Fruit fly (Drosophila melanogaster) whole organism, embryonic: ENCODE results near the gene CG13081.

ENCODE experiments used
- Abd-B ChIP-seq: fragments of 200-800 bp; sonication (Bioruptor generic); optimal IDR thresholded peaks from 2 replicates; lab custom pipeline; 2018; ENCODE audit warnings: missing biosample characterization, mild to moderate bottlenecking, missing genetic modification characterization, moderate library complexity
- B-H2 ChIP-seq: fragments of 200-800 bp; sonication (Bioruptor generic); optimal IDR thresholded peaks from 2 replicates; lab custom pipeline; 2018; ENCODE audit warnings: missing biosample characterization, mild to moderate bottlenecking, missing genetic modification characterization
- CG10267 ChIP-seq: fragments of 200-800 bp; sonication (Bioruptor generic); optimal IDR thresholded peaks from 2 replicates; lab custom pipeline; 2018; ENCODE audit warnings: missing biosample characterization, mild to moderate bottlenecking, missing genetic modification characterization, moderate library complexity
- CG11456 ChIP-seq: fragments of 200-800 bp; sonication (Bioruptor generic); IDR thresholded peaks from 3 replicates; pipeline ENCODE4 v1.3.6; 2022; ENCODE audit warnings: missing biosample characterization, missing genetic modification characterization
- CG11504 ChIP-seq: fragments of 200-800 bp; sonication (Bioruptor generic); optimal IDR thresholded peaks from 3 replicates; lab custom pipeline; 2019; ENCODE audit warnings: missing biosample characterization, mild to moderate bottlenecking, missing genetic modification characterization, moderate library complexity
- CG14710 ChIP-seq: fragments of 200-800 bp; sonication (Bioruptor generic); optimal IDR thresholded peaks from 3 replicates; lab custom pipeline; 2019; ENCODE audit warnings: missing biosample characterization, mild to moderate bottlenecking, missing genetic modification characterization, moderate library complexity
- CG15073 ChIP-seq: fragments of 200-800 bp; sonication (Bioruptor generic); optimal IDR thresholded peaks from 2 replicates; lab custom pipeline; 2016; ENCODE audit warnings: missing biosample characterization, missing genetic modification characterization
- CG17328 ChIP-seq: fragments of 200-800 bp; sonication (Bioruptor generic); IDR thresholded peaks from 2 replicates; pipeline ENCODE4 v1.3.6; 2022; ENCODE audit warnings: missing biosample characterization, missing genetic modification characterization
- CG1832 ChIP-seq: fragments of 200-800 bp; sonication (Bioruptor generic); optimal IDR thresholded peaks from 2 replicates; lab custom pipeline; 2017; ENCODE audit warnings: missing biosample characterization, mild to moderate bottlenecking, missing genetic modification characterization, inconsistent platforms
- CG2202 ChIP-seq: fragments of 200-800 bp; sonication (Bioruptor generic); optimal IDR thresholded peaks from 2 replicates; lab custom pipeline; 2018; ENCODE audit warnings: missing biosample characterization, mild to moderate bottlenecking, missing genetic modification characterization
- CG3163 ChIP-seq: fragments of 200-800 bp; sonication (Bioruptor generic); optimal IDR thresholded peaks from 3 replicates; lab custom pipeline; 2016; ENCODE audit warnings: missing biosample characterization, missing genetic modification characterization
- CG3847 ChIP-seq: fragments of 200-800 bp; sonication (Bioruptor generic); IDR thresholded peaks from 2 replicates; pipeline ENCODE4 v1.3.6; 2022; ENCODE audit warnings: missing biosample characterization, missing genetic modification characterization
- CG5245 ChIP-seq: fragments of 200-800 bp; sonication (Bioruptor generic); optimal IDR thresholded peaks from 3 replicates; lab custom pipeline; 2016; ENCODE audit warnings: missing biosample characterization, missing genetic modification characterization
- CG5953 ChIP-seq: fragments of 200-800 bp; sonication (Bioruptor generic); IDR thresholded peaks from 2 replicates; pipeline ENCODE4 v1.3.6; 2022; ENCODE audit warnings: missing biosample characterization, missing genetic modification characterization
- CG6175 ChIP-seq: fragments of 200-800 bp; sonication (Bioruptor generic); IDR thresholded peaks from 3 replicates; pipeline ENCODE4 v1.3.6; 2022; ENCODE audit warnings: missing biosample characterization, missing genetic modification characterization
- CG8388 ChIP-seq: fragments of 200-800 bp; sonication (Bioruptor generic); optimal IDR thresholded peaks from 2 replicates; lab custom pipeline; 2019; ENCODE audit warnings: missing biosample characterization, mild to moderate bottlenecking, missing genetic modification characterization, moderate library complexity
- CG9437 ChIP-seq: fragments of 200-800 bp; sonication (Bioruptor generic); optimal IDR thresholded peaks from 2 replicates; lab custom pipeline; 2018; ENCODE audit warnings: missing biosample characterization, mild to moderate bottlenecking, missing genetic modification characterization
- CG9609 ChIP-seq: fragments of 200-800 bp; sonication (Bioruptor generic); optimal IDR thresholded peaks from 3 replicates; lab custom pipeline; 2016; ENCODE audit warnings: missing biosample characterization, missing genetic modification characterization
- CTCF ChIP-seq: fragments of 200-800 bp; sonication (Bioruptor generic); optimal IDR thresholded peaks from 2 replicates; lab custom pipeline; 2017; ENCODE audit warnings: missing biosample characterization, mild to moderate bottlenecking, missing genetic modification characterization, moderate library complexity
- D19A ChIP-seq: fragments of 200-800 bp; optimal IDR thresholded peaks from 3 replicates; lab custom pipeline; 2019; ENCODE audit warnings: missing biosample characterization, mild to moderate bottlenecking, missing genetic modification characterization, moderate library complexity
- Dll ChIP-seq: fragments of 200-800 bp; sonication (Bioruptor generic); IDR thresholded peaks from 4 replicates; pipeline ENCODE4 v1.3.6; 2022; ENCODE audit warnings: missing biosample characterization, missing genetic modification characterization; ENCODE audit not compliant: partially characterized antibody
- Dp ChIP-seq: fragments of 200-800 bp; sonication (Bioruptor generic); optimal IDR thresholded peaks from 2 replicates; lab custom pipeline; 2018; ENCODE audit warnings: missing biosample characterization, mild to moderate bottlenecking, missing genetic modification characterization, moderate library complexity
- Eip74EF ChIP-seq, 2 experiments: fragments of 200-800 bp in 1 of 2; fragments of >200 bp in 1 of 2; sonication (Bioruptor generic) in 1 of 2; optimal IDR thresholded peaks; 2 replicates each; lab custom pipeline; 2017 to 2019; ENCODE audit warnings: missing biosample characterization in 2 of 2, missing genetic modification characterization in 2 of 2, mild to moderate bottlenecking in 1 of 2, moderate library complexity in 1 of 2
- Lim3 ChIP-seq: fragments of 200-800 bp; sonication (Bioruptor generic); IDR thresholded peaks from 2 replicates; pipeline ENCODE4 v1.3.6; 2022; ENCODE audit warnings: missing biosample characterization, missing genetic modification characterization
- Mad ChIP-seq: fragments of 200-800 bp; sonication (Bioruptor generic); optimal IDR thresholded peaks from 2 replicates; lab custom pipeline; 2016; ENCODE audit warnings: missing biosample characterization, missing genetic modification characterization
- NFAT ChIP-seq: fragments of 200-800 bp; sonication (Bioruptor generic); IDR thresholded peaks from 2 replicates; pipeline ENCODE4 v1.3.6; 2022; ENCODE audit warnings: missing biosample characterization, missing genetic modification characterization
- Nf-YA ChIP-seq: fragments of 200-800 bp; sonication (Bioruptor generic); IDR thresholded peaks from 2 replicates; pipeline ENCODE4 v1.3.6; 2022; ENCODE audit warnings: missing biosample characterization, missing genetic modification characterization
- Nf-YC ChIP-seq: fragments of 200-800 bp; optimal IDR thresholded peaks from 3 replicates; lab custom pipeline; 2019; ENCODE audit warnings: missing biosample characterization, mild to moderate bottlenecking, missing genetic modification characterization, moderate library complexity
- Optix ChIP-seq: fragments of 200-800 bp; sonication (Bioruptor generic); IDR thresholded peaks from 3 replicates; pipeline ENCODE4 v1.3.6; 2022; ENCODE audit warnings: missing biosample characterization, missing genetic modification characterization
- Ravus ChIP-seq: fragments of 200-800 bp; sonication (Bioruptor generic); IDR thresholded peaks from 2 replicates; pipeline ENCODE4 v1.3.6; 2022; ENCODE audit warnings: missing biosample characterization, missing genetic modification characterization
- Scr ChIP-seq: fragments of 200-800 bp; sonication (Bioruptor generic); IDR thresholded peaks from 2 replicates; pipeline ENCODE4 v1.3.6; 2022; ENCODE audit warnings: missing biosample characterization, missing genetic modification characterization; ENCODE audit not compliant: partially characterized antibody
- Spps ChIP-seq: fragments of 200-800 bp; sonication (Bioruptor generic); optimal IDR thresholded peaks from 2 replicates; lab custom pipeline; 2018; ENCODE audit warnings: missing biosample characterization, mild to moderate bottlenecking, missing genetic modification characterization
- Taf1 ChIP-seq: fragments of 200-800 bp; sonication (Bioruptor generic); IDR thresholded peaks from 2 replicates; pipeline ENCODE4 v1.3.6; 2022; ENCODE audit warnings: missing biosample characterization, missing genetic modification characterization
- Xrp1 ChIP-seq: fragments of 200-800 bp; sonication (Bioruptor generic); IDR thresholded peaks from 2 replicates; pipeline ENCODE4 v1.3.6; 2022; ENCODE audit warnings: missing biosample characterization, missing genetic modification characterization
- al ChIP-seq: fragments of 200-800 bp; sonication (Bioruptor generic); IDR thresholded peaks from 2 replicates; pipeline ENCODE4 v1.3.6; 2022; ENCODE audit warnings: missing biosample characterization, missing genetic modification characterization
- croc ChIP-seq: fragments of 200-800 bp; sonication (Bioruptor generic); conservative IDR thresholded peaks from 3 replicates; pipeline ENCODE4 v1.3.6; 2022; ENCODE audit warnings: missing biosample characterization, missing genetic modification characterization
- da ChIP-seq: fragments of 200-800 bp; sonication (Bioruptor generic); optimal IDR thresholded peaks from 2 replicates; lab custom pipeline; 2016; ENCODE audit warnings: missing biosample characterization, missing genetic modification characterization
- dan ChIP-seq: fragments of 200-800 bp; sonication (Bioruptor generic); IDR thresholded peaks from 2 replicates; pipeline ENCODE4 v1.3.6; 2022; ENCODE audit warnings: missing biosample characterization, missing genetic modification characterization
- emc ChIP-seq: fragments of 200-800 bp; sonication (Bioruptor generic); optimal IDR thresholded peaks from 2 replicates; lab custom pipeline; 2016; ENCODE audit warnings: missing biosample characterization, missing genetic modification characterization
- ems ChIP-seq: fragments of 200-800 bp; sonication (Bioruptor generic); optimal IDR thresholded peaks from 3 replicates; lab custom pipeline; 2016; ENCODE audit warnings: missing biosample characterization, missing genetic modification characterization
- fru ChIP-seq: fragments of >200 bp; optimal IDR thresholded peaks from 2 replicates; lab custom pipeline; 2017
- fu2 ChIP-seq: fragments of 200-800 bp; sonication (Bioruptor generic); optimal IDR thresholded peaks from 2 replicates; lab custom pipeline; 2016; ENCODE audit warnings: missing biosample characterization, missing genetic modification characterization
- gce ChIP-seq: fragments of 200-800 bp; sonication (Bioruptor generic); IDR thresholded peaks from 3 replicates; pipeline ENCODE4 v1.3.6; 2022; ENCODE audit warnings: missing biosample characterization, missing genetic modification characterization
- gem ChIP-seq: fragments of 200-800 bp; sonication (Bioruptor generic); optimal IDR thresholded peaks from 2 replicates; lab custom pipeline; 2019; ENCODE audit warnings: missing biosample characterization, mild to moderate bottlenecking, missing genetic modification characterization, moderate library complexity
- gro ChIP-seq: fragments of 200-800 bp; sonication (Bioruptor generic); optimal IDR thresholded peaks from 2 replicates; lab custom pipeline; 2016; ENCODE audit warnings: missing biosample characterization, missing genetic modification characterization
- hb ChIP-seq: fragments of 200-800 bp; sonication (Bioruptor generic); IDR thresholded peaks from 3 replicates; pipeline ENCODE4 v1.3.6; 2022; ENCODE audit warnings: missing biosample characterization, missing genetic modification characterization; ENCODE audit not compliant: partially characterized antibody
- hbn ChIP-seq: fragments of 200-800 bp; sonication (Bioruptor generic); IDR thresholded peaks from 2 replicates; pipeline ENCODE4 v1.3.6; 2022; ENCODE audit warnings: missing biosample characterization, missing genetic modification characterization; ENCODE audit not compliant: partially characterized antibody
- inv ChIP-seq: fragments of 200-800 bp; sonication (Bioruptor generic); IDR thresholded peaks from 2 replicates; pipeline ENCODE4 v1.3.6; 2022; ENCODE audit warnings: missing biosample characterization, missing genetic modification characterization; ENCODE audit not compliant: partially characterized antibody
- jumu ChIP-seq: fragments of 200-800 bp; sonication (Bioruptor generic); optimal IDR thresholded peaks from 3 replicates; lab custom pipeline; 2016; ENCODE audit warnings: missing biosample characterization, missing genetic modification characterization
- tap ChIP-seq: fragments of 200-800 bp; optimal IDR thresholded peaks from 3 replicates; lab custom pipeline; 2019; ENCODE audit warnings: missing biosample characterization, mild to moderate bottlenecking, missing genetic modification characterization, moderate library complexity
- yki ChIP-seq: fragments of >200 bp; optimal IDR thresholded peaks from 3 replicates; lab custom pipeline; 2018

CG13081 gene

DNA sequence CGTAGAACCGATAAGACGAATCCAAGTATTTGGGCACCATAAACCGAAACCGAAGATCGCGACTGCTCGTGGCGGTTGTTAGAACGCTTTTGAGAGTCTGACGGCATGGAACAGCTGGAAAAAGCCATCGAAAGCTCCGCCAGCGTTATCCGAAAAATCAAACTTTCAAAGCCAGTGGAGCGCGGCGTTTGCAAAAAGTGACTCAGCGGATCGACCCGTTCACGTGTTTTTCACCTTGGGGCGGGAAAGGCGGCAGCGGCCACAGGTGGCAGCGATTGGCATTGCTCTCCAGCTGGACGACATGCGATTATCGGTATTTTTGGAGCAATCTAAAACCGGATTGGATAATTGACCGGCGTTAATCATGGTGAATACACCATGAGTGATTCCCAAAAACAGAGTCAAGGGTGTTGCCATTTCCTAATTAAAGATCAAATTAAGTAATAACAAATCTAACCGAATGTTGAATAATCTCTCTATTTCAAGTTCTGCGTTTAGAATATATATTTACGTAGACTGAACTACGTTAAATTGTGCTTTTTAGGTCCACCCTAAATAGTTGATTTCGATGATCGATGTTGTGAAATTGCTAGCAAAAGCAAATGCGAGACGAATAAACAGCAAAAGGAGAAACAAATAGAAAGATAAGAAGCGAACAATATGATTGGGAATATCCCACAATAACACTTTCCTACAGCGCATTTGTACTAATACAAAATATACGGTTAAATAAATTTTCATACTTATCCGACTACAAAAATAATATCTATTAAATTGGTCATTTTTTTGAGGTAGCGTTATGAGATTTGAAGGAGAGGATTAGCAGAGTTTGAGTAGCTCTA is 6.7 kb downstream of the CG13081 start, which contains the start of gene CG10337 (continued):
- TF ChIP-seq CG9609 (GFP tag; lab: Kevin White, UChicago), result no peak
- TF ChIP-seq CG14710 (tag; lab: Kevin White, UChicago), result peak; percentile 25
- no peak for TF ChIP-seq Lim3 (GFP tag; lab: Robert Waterston, UW)
- TF ChIP-seq Dp (GFP tag; lab: Kevin White, UChicago), result no peak
- TF ChIP-seq Abd-B (GFP tag; lab: Kevin White, UChicago), result no peak
- no peak for TF ChIP-seq hb (GFP tag; lab: Robert Waterston, UW)
- no peak for TF ChIP-seq croc (GFP tag; lab: Robert Waterston, UW)
- no peak for TF ChIP-seq CG11456 (GFP tag; lab: Robert Waterston, UW)
- no peak for TF ChIP-seq inv (GFP tag; lab: Robert Waterston, UW)
- peak; percentile 28 for TF ChIP-seq Nf-YC
- no peak for TF ChIP-seq ems (GFP tag; lab: Kevin White, UChicago)
- TF ChIP-seq CG3847 (GFP tag; lab: Robert Waterston, UW), result no peak
- TF ChIP-seq Nf-YA (GFP tag; lab: Robert Waterston, UW), result 0 out of 2 replicates have a peak, but pooled peaks have one; percentile 31
- TF ChIP-seq CG11504 (tag; lab: Kevin White, UChicago), result peak; percentile 64
- no peak for TF ChIP-seq CG1832 (GFP tag; lab: Kevin White, UChicago)
- TF ChIP-seq Scr (GFP tag; lab: Robert Waterston, UW), result no peak
- TF ChIP-seq Eip74EF (GFP tag; optimal IDR thresholded peaks at IDR 0.05; lab: Kevin White, UChicago), result peak in 1 of 2 experiments; percentile 27
- TF ChIP-seq Ravus (GFP tag; lab: Robert Waterston, UW), result no peak
- peak; percentile 70 for TF ChIP-seq gem
- TF ChIP-seq CG10267 (tag; lab: Kevin White, UChicago), result peak; percentile 43
- peak; percentile 15 for TF ChIP-seq gro (GFP tag; lab: Kevin White, UChicago)
- peak; percentile 89 for TF ChIP-seq CG9437
- TF ChIP-seq yki (lab: Kevin White, UChicago), result no peak
- no peak for TF ChIP-seq Dll (GFP tag; lab: Robert Waterston, UW)
- no peak for TF ChIP-seq CG5245 (GFP tag; lab: Kevin White, UChicago)
- TF ChIP-seq hbn (GFP tag; lab: Robert Waterston, UW), result no peak
- TF ChIP-seq tap (tag; lab: Kevin White, UChicago), result peak; percentile 41
- TF ChIP-seq CG6175 (GFP tag; lab: Robert Waterston, UW), result peak; percentile 39; the same call in 1 of the 3 replicates
- peak; percentile 14 for TF ChIP-seq B-H2
- TF ChIP-seq CTCF (GFP tag; lab: Kevin White, UChicago), result no peak
- no peak for TF ChIP-seq jumu (GFP tag; lab: Kevin White, UChicago)
- TF ChIP-seq CG2202 (tag; lab: Kevin White, UChicago), result no peak
- TF ChIP-seq D19A (tag; lab: Kevin White, UChicago), result peak; percentile 40
- no peak for TF ChIP-seq CG5953
- no peak for TF ChIP-seq Taf1
- no peak for TF ChIP-seq da
- TF ChIP-seq fru (lab: Kevin White, UChicago), result no peak
- TF ChIP-seq al, result no peak; the same call in 1 of the 2 replicates
- no peak for TF ChIP-seq emc
- TF ChIP-seq Mad, result no peak
- TF ChIP-seq Spps, result no peak
- TF ChIP-seq CG15073 (GFP tag; lab: Kevin White, UChicago), result no peak
- TF ChIP-seq CG3163 (GFP tag; lab: Kevin White, UChicago), result no peak
- peak; percentile 50 for TF ChIP-seq CG17328 (GFP tag; lab: Robert Waterston, UW)
- TF ChIP-seq NFAT (GFP tag; lab: Robert Waterston, UW), result no peak
- TF ChIP-seq gce, result 0 out of 3 replicates have a peak, but pooled peaks have one; percentile 44
- TF ChIP-seq fu2 (GFP tag; lab: Kevin White, UChicago), result no peak
- no peak for TF ChIP-seq Optix (GFP tag; lab: Robert Waterston, UW)
- TF ChIP-seq Xrp1 (GFP tag; lab: Robert Waterston, UW), result peak; percentile 38
- TF ChIP-seq dan (GFP tag; lab: Robert Waterston, UW), result no peak
- TF ChIP-seq CG8388 (GFP tag; lab: Kevin White, UChicago), result peak; percentile 6
